Fruit fly (Drosophila melanogaster) whole organism, wandering third instar larva: Measurements from ENCODE around the gene jagn.

Experiments used
- Abd-B ChIP-seq: fragments of >200 bp; optimal IDR thresholded peaks from 2 replicates; lab custom pipeline; 2017; ENCODE audit warnings: missing biosample characterization, missing genetic modification characterization
- CG32264 ChIP-seq: fragments of 200-800 bp; sonication (Bioruptor generic); optimal IDR thresholded peaks from 2 replicates; lab custom pipeline; 2016; ENCODE audit warnings: missing biosample characterization, missing genetic modification characterization
- CG9705 ChIP-seq: fragments of 200-800 bp; sonication (Bioruptor generic); optimal IDR thresholded peaks from 2 replicates; lab custom pipeline; 2018; ENCODE audit warnings: missing biosample characterization, mild to moderate bottlenecking, missing genetic modification characterization
- CrebA ChIP-seq: fragments of 200-800 bp; sonication (Bioruptor generic); optimal IDR thresholded peaks from 2 replicates; lab custom pipeline; 2016; ENCODE audit warnings: missing biosample characterization, mild to moderate bottlenecking, missing genetic modification characterization, borderline replicate concordance
- Dfd ChIP-seq: fragments of >200 bp; optimal IDR thresholded peaks from 2 replicates; lab custom pipeline; 2017; ENCODE audit warnings: missing biosample characterization, missing genetic modification characterization
- Dif ChIP-seq: fragments of 200-275, 200-300 bp; sonication (Bioruptor generic); optimal IDR thresholded peaks from 2 replicates; lab custom pipeline; 2018; ENCODE audit warnings: missing biosample characterization, missing genetic modification characterization; ENCODE audit not compliant: partially characterized antibody
- GATAd ChIP-seq: sonication (Bioruptor generic); optimal IDR thresholded peaks from 2 replicates; lab custom pipeline; 2016; ENCODE audit warnings: missing biosample characterization, missing genetic modification characterization
- HLH106 ChIP-seq: fragments of 200-800 bp; optimal IDR thresholded peaks from 3 replicates; lab custom pipeline; 2019; ENCODE audit warnings: missing biosample characterization, mild to moderate bottlenecking, missing genetic modification characterization, moderate library complexity
- Hnf4 ChIP-seq: fragments of 200-800 bp; sonication (Bioruptor generic); optimal IDR thresholded peaks from 2 replicates; lab custom pipeline; 2016; ENCODE audit warnings: missing biosample characterization, mild to moderate bottlenecking, missing genetic modification characterization
- Hr78 ChIP-seq: fragments of >200 bp; optimal IDR thresholded peaks from 2 replicates; lab custom pipeline; 2017; ENCODE audit warnings: missing biosample characterization, missing genetic modification characterization
- Hr83 ChIP-seq: fragments of 200-300 bp; sonication (Bioruptor generic); optimal IDR thresholded peaks from 2 replicates; lab custom pipeline; 2016; ENCODE audit warnings: missing biosample characterization, mild to moderate bottlenecking, missing genetic modification characterization, moderate library complexity; ENCODE audit not compliant: poor library complexity, severe bottlenecking
- Jra ChIP-seq: sonication (Bioruptor generic); optimal IDR thresholded peaks from 2 replicates; lab custom pipeline; 2016; ENCODE audit warnings: missing biosample characterization, missing genetic modification characterization
- Mio ChIP-seq: sonication (Bioruptor generic); optimal IDR thresholded peaks from 2 replicates; lab custom pipeline; 2016; ENCODE audit warnings: missing biosample characterization, missing genetic modification characterization
- Myc ChIP-seq: fragments of >200 bp; optimal IDR thresholded peaks from 2 replicates; lab custom pipeline; 2017
- N ChIP-seq: fragments of >200 bp; optimal IDR thresholded peaks from 2 replicates; lab custom pipeline; 2018; ENCODE audit warnings: missing biosample characterization, missing external identifiers, missing genetic modification characterization
- OdsH ChIP-seq: fragments of 200-800 bp; sonication (Bioruptor generic); optimal IDR thresholded peaks from 2 replicates; lab custom pipeline; 2016; ENCODE audit warnings: missing biosample characterization, mild to moderate bottlenecking, missing genetic modification characterization
- Rel ChIP-seq, 2 experiments: fragments of 200-800 bp; sonication (Bioruptor generic) in 1 of 2; optimal IDR thresholded peaks; 2 replicates in 1 of 2; 3 replicates in 1 of 2; lab custom pipeline; 2016 to 2019; ENCODE audit warnings: mild to moderate bottlenecking in 2 of 2, missing biosample characterization in 2 of 2, missing genetic modification characterization in 2 of 2, moderate library complexity in 1 of 2
- Sp1 ChIP-seq: fragments of 200-800 bp; sonication (Bioruptor generic); optimal IDR thresholded peaks from 3 replicates; lab custom pipeline; 2019; ENCODE audit warnings: missing biosample characterization, mild to moderate bottlenecking, missing genetic modification characterization, moderate library complexity
- Vsx2 ChIP-seq: fragments of 200-300, 225-300 bp; sonication (Bioruptor generic); optimal IDR thresholded peaks from 2 replicates; lab custom pipeline; 2018; ENCODE audit warnings: missing biosample characterization, missing genetic modification characterization; ENCODE audit not compliant: partially characterized antibody
- br ChIP-seq: fragments of 200-800 bp; sonication (Bioruptor generic); optimal IDR thresholded peaks from 2 replicates; lab custom pipeline; 2016; ENCODE audit warnings: missing biosample characterization, missing genetic modification characterization
- brk ChIP-seq: fragments of 200-800 bp; sonication (Bioruptor generic); optimal IDR thresholded peaks from 2 replicates; lab custom pipeline; 2016; ENCODE audit warnings: missing biosample characterization, mild to moderate bottlenecking, missing genetic modification characterization
- dl ChIP-seq, 2 experiments: fragments of 175-275, 200-275 bp in 1 of 2; fragments of 200-275 bp in 1 of 2; sonication (Bioruptor generic); optimal IDR thresholded peaks; lab custom pipeline; 2018; ENCODE audit warnings: mild to moderate bottlenecking in 2 of 2, missing biosample characterization in 2 of 2, missing genetic modification characterization in 2 of 2, moderate library complexity in 2 of 2; ENCODE audit not compliant: partially characterized antibody in 2 of 2, insufficient read depth in 1 of 2
- dmrt93B ChIP-seq: fragments of 200-800 bp; sonication (Bioruptor generic); optimal IDR thresholded peaks from 2 replicates; lab custom pipeline; 2018; ENCODE audit warnings: missing biosample characterization, mild to moderate bottlenecking, missing genetic modification characterization
- dsf ChIP-seq: sonication (Bioruptor generic); optimal IDR thresholded peaks from 2 replicates; lab custom pipeline; 2016; ENCODE audit warnings: missing biosample characterization, missing genetic modification characterization, borderline replicate concordance
- ey ChIP-seq: fragments of 200-800 bp; sonication (Bioruptor generic); optimal IDR thresholded peaks from 2 replicates; lab custom pipeline; 2016; ENCODE audit warnings: missing biosample characterization, missing genetic modification characterization
- foxo ChIP-seq, 2 experiments: fragments of 200-800 bp; sonication (Bioruptor generic); optimal IDR thresholded peaks; 2 replicates in 1 of 2; 3 replicates in 1 of 2; lab custom pipeline; 2016 to 2017; ENCODE audit warnings: missing biosample characterization in 2 of 2, missing genetic modification characterization in 2 of 2
- fru ChIP-seq: fragments of 200-800 bp; sonication (Bioruptor generic); optimal IDR thresholded peaks from 3 replicates; lab custom pipeline; 2016; ENCODE audit warnings: missing biosample characterization, mild to moderate bottlenecking, missing genetic modification characterization
- h ChIP-seq: fragments of 200-800 bp; sonication (Bioruptor generic); optimal IDR thresholded peaks from 3 replicates; lab custom pipeline; 2016; ENCODE audit warnings: missing biosample characterization, mild to moderate bottlenecking, missing genetic modification characterization
- jim ChIP-seq: fragments of 175-275, 200-325 bp; sonication (Bioruptor generic); optimal IDR thresholded peaks from 2 replicates; lab custom pipeline; 2016; ENCODE audit warnings: missing biosample characterization, mild to moderate bottlenecking, missing genetic modification characterization
- lola ChIP-seq: fragments of >200 bp; optimal IDR thresholded peaks from 2 replicates; lab custom pipeline; 2017; ENCODE audit warnings: missing biosample characterization, missing genetic modification characterization
- pan ChIP-seq: fragments of >200 bp; optimal IDR thresholded peaks from 2 replicates; lab custom pipeline; 2017
- psq ChIP-seq: fragments of 200-800 bp; sonication (Bioruptor generic); optimal IDR thresholded peaks from 3 replicates; lab custom pipeline; 2017; ENCODE audit warnings: missing biosample characterization, mild to moderate bottlenecking, missing genetic modification characterization, moderate library complexity
- rgr ChIP-seq: fragments of 200-800 bp; sonication (Bioruptor generic); optimal IDR thresholded peaks from 3 replicates; lab custom pipeline; 2016; ENCODE audit warnings: missing biosample characterization, mild to moderate bottlenecking, missing genetic modification characterization
- sage ChIP-seq: fragments of 200-800 bp; sonication (Bioruptor generic); optimal IDR thresholded peaks from 2 replicates; lab custom pipeline; 2016; ENCODE audit warnings: missing biosample characterization, mild to moderate bottlenecking, missing genetic modification characterization
- sv ChIP-seq: fragments of 200-800 bp; sonication (Bioruptor generic); optimal IDR thresholded peaks from 3 replicates; lab custom pipeline; 2016; ENCODE audit warnings: missing biosample characterization, missing genetic modification characterization
- tai ChIP-seq: sonication (Bioruptor generic); optimal IDR thresholded peaks from 2 replicates; lab custom pipeline; 2016; ENCODE audit warnings: missing biosample characterization, missing genetic modification characterization
- usp ChIP-seq: fragments of >200 bp; optimal IDR thresholded peaks from 2 replicates; lab custom pipeline; 2017; ENCODE audit warnings: missing biosample characterization, missing genetic modification characterization
- woc ChIP-seq: sonication (Bioruptor generic); optimal IDR thresholded peaks from 2 replicates; lab custom pipeline; 2016; ENCODE audit warnings: missing biosample characterization, mild to moderate bottlenecking, missing genetic modification characterization

The jagn gene

DNA sequence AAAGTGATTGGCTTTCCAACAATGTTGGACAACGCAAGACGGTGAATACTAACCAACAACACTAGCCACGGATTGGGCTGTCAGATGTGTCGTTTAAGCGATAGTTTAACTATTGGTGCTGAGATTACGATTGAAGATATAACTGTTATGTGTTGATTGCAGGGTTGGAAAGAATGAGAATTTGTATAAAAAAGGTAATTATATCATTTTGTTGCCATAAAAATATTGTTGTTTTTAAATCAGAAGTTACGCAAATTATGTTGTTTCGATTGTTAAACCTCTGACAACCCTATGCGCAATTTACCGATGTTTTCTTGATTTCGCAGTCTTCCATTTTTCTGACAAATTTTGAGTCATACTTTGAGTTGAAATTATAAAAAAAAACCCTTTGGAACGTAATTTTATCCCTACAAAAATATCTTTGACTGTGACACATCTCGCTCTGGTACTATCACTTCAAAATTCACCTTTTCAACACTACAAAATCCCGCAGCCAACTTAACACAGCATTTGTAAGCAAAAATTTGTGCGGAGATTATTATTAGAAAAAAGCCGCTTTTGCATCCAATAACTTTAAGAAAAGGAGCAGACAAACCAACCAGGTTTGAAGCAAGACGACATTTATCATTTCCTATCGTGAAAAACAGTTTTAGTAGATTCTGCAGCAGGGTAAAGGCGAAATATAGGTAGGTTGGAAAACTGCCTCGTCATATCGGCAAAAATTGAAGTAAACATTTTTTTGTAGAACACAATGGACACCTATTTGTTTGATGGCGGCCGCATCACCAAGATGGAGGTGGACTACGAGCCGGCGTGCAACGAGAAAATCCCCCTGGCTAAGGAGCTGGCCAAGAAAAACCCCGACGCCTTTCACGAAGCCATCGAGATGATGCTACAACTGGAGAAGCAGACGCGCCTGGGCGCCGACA, 10.2 kb downstream of the jagn start, which contains the start of the genes Hat1 and Rpn5 (continued):
- peak; percentile 98 for TF ChIP-seq woc
- TF ChIP-seq CrebA (GFP tag; lab: Kevin White, UChicago), result no peak

DNA sequence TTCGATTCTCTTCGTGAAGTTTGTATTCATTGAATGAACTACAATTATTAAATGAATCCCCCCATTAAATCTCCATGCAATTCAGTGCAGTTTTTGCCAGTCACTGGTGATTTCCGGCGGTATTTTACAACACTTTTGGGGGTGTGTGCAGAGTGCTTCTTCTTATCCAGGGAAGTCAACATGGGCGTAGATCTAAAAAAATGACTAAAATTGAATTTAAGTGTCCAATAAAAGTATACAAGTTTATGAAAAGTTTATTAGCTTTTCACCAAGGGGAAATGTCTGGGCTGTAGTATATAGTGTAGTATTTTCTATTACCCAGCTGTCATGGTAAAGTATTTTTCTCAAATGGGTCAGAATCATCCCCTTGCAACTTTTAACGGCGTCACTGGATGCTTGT, 12.4 kb downstream of the jagn start, which contains the start of gene Hpf1:
Hpf1 (plus strand) TSS at position 383 of the 400 bp plus-strand sequence.
- TF ChIP-seq OdsH (GFP tag; lab: Kevin White, UChicago) (peak; percentile 99), Dif (GFP tag; lab: Kevin White, UChicago) (no peak), fru (GFP tag; lab: Kevin White, UChicago) (peak; percentile 99), br (GFP tag; lab: Kevin White, UChicago) (peak; percentile 99), pan (lab: Kevin White, UChicago) (no peak), lola (no peak), psq (peak; percentile 98), dsf (GFP tag; lab: Kevin White, UChicago) (peak; percentile 95), CG9705 (peak; percentile 98), Hr78 (GFP tag; lab: Kevin White, UChicago) (no peak), dmrt93B (GFP tag; lab: Kevin White, UChicago) (peak; percentile 98), dl (GFP tag; optimal IDR thresholded peaks at IDR 0.05; lab: Kevin White, UChicago; ENCODE audit: insufficient read depth in 1 of 2, partially characterized antibody in 2 of 2) (no peak), GATAd (GFP tag; lab: Kevin White, UChicago) (peak; percentile 96), rgr (peak; percentile 100), h (GFP tag; lab: Kevin White, UChicago) (peak; percentile 99), sage (GFP tag; lab: Kevin White, UChicago) (peak; percentile 97), usp (GFP tag; lab: Kevin White, UChicago) (no peak), Abd-B (GFP tag; lab: Kevin White, UChicago) (no peak), Mio (GFP tag; lab: Kevin White, UChicago) (peak; percentile 92), Sp1 (GFP tag; lab: Kevin White, UChicago) (peak; percentile 99), Hnf4 (GFP tag; lab: Kevin White, UChicago) (peak; percentile 99), brk (GFP tag; lab: Kevin White, UChicago) (no peak), foxo (GFP tag; optimal IDR thresholded peaks at IDR 0.05; lab: Kevin White, UChicago) (peak; percentile 96 to 99), Rel (GFP tag; optimal IDR thresholded peaks at IDR 0.05; lab: Kevin White, UChicago) (peak; percentile 94), Rel (tag; optimal IDR thresholded peaks at IDR 0.05; lab: Kevin White, UChicago) (peak; percentile 92), tai (GFP tag; lab: Kevin White, UChicago) (no peak), Dfd (no peak), N (no peak), Myc (lab: Kevin White, UChicago) (peak; percentile 21), sv (peak; percentile 98), HLH106 (tag; lab: Kevin White, UChicago) (peak; percentile 99), Jra (peak; percentile 98), CG32264 (GFP tag; lab: Kevin White, UChicago) (peak; percentile 98), Hr83 (GFP tag; lab: Kevin White, UChicago) (peak; percentile 86), jim (peak; percentile 63), ey (GFP tag; lab: Kevin White, UChicago) (peak; percentile 99), CrebA (GFP tag; lab: Kevin White, UChicago) (no peak), Vsx2 (GFP tag; lab: Kevin White, UChicago) (no peak), woc (peak; percentile 98)
